Fruit fly (Drosophila melanogaster) whole organism, embryonic: ENCODE measurements around the gene Hph.

Experiments
- Abd-B ChIP-seq: fragments of 200-800 bp; sonication (Bioruptor generic); optimal IDR thresholded peaks from 2 replicates; lab custom pipeline; 2018; ENCODE audit warnings: missing biosample characterization, mild to moderate bottlenecking, missing genetic modification characterization, moderate library complexity
- Awh ChIP-seq: fragments of 200-800 bp; sonication (Bioruptor generic); IDR thresholded peaks from 2 replicates; pipeline ENCODE4, ENCODE4 v1.3.6; 2022; ENCODE audit warnings: missing biosample characterization, missing genetic modification characterization
- BEAF-32 ChIP-seq: fragments of 200-800 bp; sonication (Bioruptor generic); optimal IDR thresholded peaks from 3 replicates; lab custom pipeline; 2017; ENCODE audit warnings: missing biosample characterization, missing genetic modification characterization, mild to moderate bottlenecking, moderate library complexity, missing genetic modification reagents
- CG10979 ChIP-seq: fragments of 200-800 bp; sonication (Bioruptor generic); optimal IDR thresholded peaks from 2 replicates; lab custom pipeline; 2018; ENCODE audit warnings: missing biosample characterization, mild to moderate bottlenecking, missing genetic modification characterization, moderate library complexity
- CG12769 ChIP-seq: fragments of 200-800 bp; sonication (Bioruptor generic); optimal IDR thresholded peaks from 2 replicates; lab custom pipeline; 2019; ENCODE audit warnings: missing biosample characterization, mild to moderate bottlenecking, missing genetic modification characterization, moderate library complexity
- CG15696 ChIP-seq: fragments of 200-800 bp; sonication (Bioruptor generic); optimal IDR thresholded peaks from 2 replicates; lab custom pipeline; 2019; ENCODE audit warnings: missing biosample characterization, mild to moderate bottlenecking, missing genetic modification characterization, moderate library complexity
- CG16779 ChIP-seq: fragments of 200-800 bp; sonication (Bioruptor generic); IDR thresholded peaks from 2 replicates; pipeline ENCODE4 v1.3.6; 2022; ENCODE audit warnings: missing biosample characterization, missing genetic modification characterization
- CG1832 ChIP-seq: fragments of 200-800 bp; sonication (Bioruptor generic); optimal IDR thresholded peaks from 2 replicates; lab custom pipeline; 2017; ENCODE audit warnings: missing biosample characterization, mild to moderate bottlenecking, missing genetic modification characterization, inconsistent platforms
- CG2875 ChIP-seq: fragments of 200-800 bp; sonication (Bioruptor generic); optimal IDR thresholded peaks from 2 replicates; lab custom pipeline; 2017; ENCODE audit warnings: missing biosample characterization, mild to moderate bottlenecking, missing genetic modification characterization, missing genetic modification reagents
- CG30431 ChIP-seq: fragments of 200-800 bp; sonication (Bioruptor generic); optimal IDR thresholded peaks from 2 replicates; lab custom pipeline; 2017; ENCODE audit warnings: missing biosample characterization, missing genetic modification characterization
- CG34224 ChIP-seq: fragments of 200-800 bp; sonication (Bioruptor generic); IDR thresholded peaks from 3 replicates; pipeline ENCODE4 v1.3.6; 2022; ENCODE audit warnings: missing biosample characterization, missing genetic modification characterization; ENCODE audit not compliant: partially characterized antibody
- CG4328 ChIP-seq: fragments of 200-800 bp; sonication (Bioruptor generic); optimal IDR thresholded peaks from 3 replicates; lab custom pipeline; 2017; ENCODE audit warnings: missing biosample characterization, missing genetic modification reagents, missing genetic modification characterization
- CG4424 ChIP-seq: fragments of 200-800 bp; sonication (Bioruptor generic); optimal IDR thresholded peaks from 3 replicates; lab custom pipeline; 2016; ENCODE audit warnings: missing biosample characterization, missing genetic modification characterization
- CG4820 ChIP-seq: fragments of 200-800 bp; sonication (Bioruptor generic); optimal IDR thresholded peaks from 3 replicates; lab custom pipeline; 2016; ENCODE audit warnings: missing biosample characterization, missing genetic modification characterization
- CG5953 ChIP-seq: fragments of 200-800 bp; sonication (Bioruptor generic); IDR thresholded peaks from 2 replicates; pipeline ENCODE4 v1.3.6; 2022; ENCODE audit warnings: missing biosample characterization, missing genetic modification characterization
- CG9932 ChIP-seq: fragments of 200-800 bp; sonication (Bioruptor generic); IDR thresholded peaks from 2 replicates; pipeline ENCODE4 v1.3.6; 2022; ENCODE audit warnings: missing biosample characterization, missing genetic modification characterization
- CTCF ChIP-seq: fragments of 200-800 bp; sonication (Bioruptor generic); optimal IDR thresholded peaks from 2 replicates; lab custom pipeline; 2017; ENCODE audit warnings: missing biosample characterization, mild to moderate bottlenecking, missing genetic modification characterization, moderate library complexity
- Dll ChIP-seq: fragments of 200-800 bp; sonication (Bioruptor generic); IDR thresholded peaks from 4 replicates; pipeline ENCODE4 v1.3.6; 2022; ENCODE audit warnings: missing biosample characterization, missing genetic modification characterization; ENCODE audit not compliant: partially characterized antibody
- E2f2 ChIP-seq: fragments of 200-800 bp; sonication (Bioruptor generic); IDR thresholded peaks from 2 replicates; pipeline ENCODE4 v1.3.6; 2022; ENCODE audit warnings: missing biosample characterization, missing genetic modification characterization
- Ets65A ChIP-seq: fragments of 200-800 bp; sonication (Bioruptor generic); peaks from one replicate; lab custom pipeline; 2016; ENCODE audit warnings: missing biosample characterization, missing genetic modification characterization
- H15 ChIP-seq: fragments of 200-800 bp; sonication (Bioruptor generic); IDR thresholded peaks from 3 replicates; pipeline ENCODE4 v1.3.6; 2022; ENCODE audit warnings: missing biosample characterization, missing genetic modification characterization
- Hmr ChIP-seq: fragments of 200-800 bp; sonication (Bioruptor generic); optimal IDR thresholded peaks from 3 replicates; lab custom pipeline; 2017; ENCODE audit warnings: mild to moderate bottlenecking, missing biosample characterization, missing genetic modification reagents, missing genetic modification characterization
- Hr39 ChIP-seq: fragments of >200 bp; optimal IDR thresholded peaks from 2 replicates; lab custom pipeline; 2017
- Kr ChIP-seq: fragments of 200-800 bp; sonication (Bioruptor generic); optimal IDR thresholded peaks from 2 replicates; lab custom pipeline; 2017; ENCODE audit warnings: missing biosample characterization, mild to moderate bottlenecking, missing genetic modification characterization
- Opbp ChIP-seq: fragments of 200-800 bp; sonication (Bioruptor generic); IDR thresholded peaks from 3 replicates; pipeline ENCODE4 v1.3.6; 2022; ENCODE audit warnings: missing biosample characterization, missing genetic modification characterization; ENCODE audit not compliant: partially characterized antibody
- Sin3A ChIP-seq: fragments of >200 bp; optimal IDR thresholded peaks from 2 replicates; lab custom pipeline; 2018
- Trl ChIP-seq, 3 experiments: fragments of >200 bp in 2 of 3; fragments of 200-800 bp in 1 of 3; sonication (Bioruptor generic) in 1 of 3; optimal IDR thresholded peaks; 2 replicates in 1 of 3; 3 replicates in 2 of 3; lab custom pipeline; 2016 to 2017; ENCODE audit warnings: missing biosample characterization in 1 of 3, missing genetic modification characterization in 1 of 3
- Xbp1 ChIP-seq: fragments of 200-800 bp; sonication (Bioruptor generic); optimal IDR thresholded peaks from 3 replicates; lab custom pipeline; 2016; ENCODE audit warnings: missing biosample characterization, mild to moderate bottlenecking, missing genetic modification characterization
- chm ChIP-seq: fragments of 200-800 bp; sonication (Bioruptor generic); IDR thresholded peaks from 2 replicates; pipeline ENCODE4 v1.3.6; 2022; ENCODE audit warnings: missing biosample characterization, missing genetic modification characterization
- danr ChIP-seq: fragments of 200-800 bp; sonication (Bioruptor generic); IDR thresholded peaks from 2 replicates; pipeline ENCODE4 v1.3.6; 2022; ENCODE audit warnings: missing biosample characterization, missing genetic modification characterization
- grn ChIP-seq: fragments of 200-800 bp; sonication (Bioruptor generic); optimal IDR thresholded peaks from 3 replicates; lab custom pipeline; 2017; ENCODE audit warnings: missing biosample characterization, missing genetic modification characterization
- gro ChIP-seq: fragments of 200-800 bp; sonication (Bioruptor generic); optimal IDR thresholded peaks from 2 replicates; lab custom pipeline; 2016; ENCODE audit warnings: missing biosample characterization, missing genetic modification characterization
- jumu ChIP-seq: fragments of 200-800 bp; sonication (Bioruptor generic); optimal IDR thresholded peaks from 3 replicates; lab custom pipeline; 2016; ENCODE audit warnings: missing biosample characterization, missing genetic modification characterization
- kni ChIP-seq: fragments of 200-800 bp; sonication (Bioruptor generic); optimal IDR thresholded peaks from 3 replicates; lab custom pipeline; 2017; ENCODE audit warnings: mild to moderate bottlenecking, missing biosample characterization, missing genetic modification reagents, missing genetic modification characterization
- lab ChIP-seq: fragments of 200-800 bp; sonication (Bioruptor generic); optimal IDR thresholded peaks from 3 replicates; lab custom pipeline; 2017; ENCODE audit warnings: missing biosample characterization, missing genetic modification characterization, mild to moderate bottlenecking, moderate library complexity, missing genetic modification reagents
- lmd ChIP-seq: fragments of 200-800 bp; sonication (Bioruptor generic); IDR thresholded peaks from 2 replicates; pipeline ENCODE4 v1.3.6; 2022; ENCODE audit warnings: missing biosample characterization, missing genetic modification characterization
- nerfin-1 ChIP-seq: fragments of 200-800 bp; sonication (Bioruptor generic); optimal IDR thresholded peaks from 3 replicates; lab custom pipeline; 2019; ENCODE audit warnings: missing biosample characterization, mild to moderate bottlenecking, missing genetic modification characterization, moderate library complexity
- odd ChIP-seq: fragments of 200-800 bp; sonication (Bioruptor generic); optimal IDR thresholded peaks from 2 replicates; lab custom pipeline; 2017; ENCODE audit warnings: missing biosample characterization, mild to moderate bottlenecking, missing genetic modification characterization
- pan ChIP-seq, 4 experiments: fragments of >200 bp in 3 of 4; fragments of 200-800 bp in 1 of 4; sonication (Bioruptor generic) in 1 of 4; optimal IDR thresholded peaks in 3 of 4; IDR thresholded peaks in 1 of 4; 2 replicates each; pipeline versions ENCODE4 v1.3.6 to Lab custom; 2017 to 2022; ENCODE audit warnings: missing biosample characterization in 2 of 4, missing genetic modification characterization in 2 of 4, mixed read lengths in 1 of 4
- pros ChIP-seq: fragments of 200-800 bp; sonication (Bioruptor generic); optimal IDR thresholded peaks from 3 replicates; lab custom pipeline; 2019; ENCODE audit warnings: missing biosample characterization, mild to moderate bottlenecking, missing genetic modification characterization, moderate library complexity
- sd ChIP-seq: fragments of 200-800 bp; sonication (Bioruptor generic); optimal IDR thresholded peaks from 3 replicates; lab custom pipeline; 2018; ENCODE audit warnings: missing biosample characterization, mild to moderate bottlenecking, missing genetic modification characterization, moderate library complexity
- sens ChIP-seq: fragments of 200-800 bp; sonication (Bioruptor generic); peaks from one replicate; lab custom pipeline; 2016; ENCODE audit warnings: missing biosample characterization, missing genetic modification characterization
- sna ChIP-seq: fragments of 200-800 bp; sonication (Bioruptor generic); IDR thresholded peaks from 2 replicates; pipeline ENCODE4 v1.3.6; 2022; ENCODE audit warnings: missing biosample characterization, missing genetic modification characterization; ENCODE audit not compliant: partially characterized antibody
- unc-4 ChIP-seq: fragments of 200-800 bp; sonication (Bioruptor generic); IDR thresholded peaks from 2 replicates; pipeline ENCODE4 v1.3.6; 2022; ENCODE audit warnings: missing biosample characterization, missing genetic modification characterization; ENCODE audit not compliant: partially characterized antibody
- wdn ChIP-seq: fragments of 200-800 bp; sonication (Bioruptor generic); IDR thresholded peaks from 2 replicates; pipeline ENCODE4 v1.3.6; 2022; ENCODE audit warnings: missing biosample characterization, missing genetic modification characterization
- zen2 ChIP-seq: fragments of 200-800 bp; sonication (Bioruptor generic); IDR thresholded peaks from 3 replicates; pipeline ENCODE4 v1.3.6; 2022; ENCODE audit warnings: missing biosample characterization, missing genetic modification characterization; ENCODE audit not compliant: partially characterized antibody

Gene Hph

DNA sequence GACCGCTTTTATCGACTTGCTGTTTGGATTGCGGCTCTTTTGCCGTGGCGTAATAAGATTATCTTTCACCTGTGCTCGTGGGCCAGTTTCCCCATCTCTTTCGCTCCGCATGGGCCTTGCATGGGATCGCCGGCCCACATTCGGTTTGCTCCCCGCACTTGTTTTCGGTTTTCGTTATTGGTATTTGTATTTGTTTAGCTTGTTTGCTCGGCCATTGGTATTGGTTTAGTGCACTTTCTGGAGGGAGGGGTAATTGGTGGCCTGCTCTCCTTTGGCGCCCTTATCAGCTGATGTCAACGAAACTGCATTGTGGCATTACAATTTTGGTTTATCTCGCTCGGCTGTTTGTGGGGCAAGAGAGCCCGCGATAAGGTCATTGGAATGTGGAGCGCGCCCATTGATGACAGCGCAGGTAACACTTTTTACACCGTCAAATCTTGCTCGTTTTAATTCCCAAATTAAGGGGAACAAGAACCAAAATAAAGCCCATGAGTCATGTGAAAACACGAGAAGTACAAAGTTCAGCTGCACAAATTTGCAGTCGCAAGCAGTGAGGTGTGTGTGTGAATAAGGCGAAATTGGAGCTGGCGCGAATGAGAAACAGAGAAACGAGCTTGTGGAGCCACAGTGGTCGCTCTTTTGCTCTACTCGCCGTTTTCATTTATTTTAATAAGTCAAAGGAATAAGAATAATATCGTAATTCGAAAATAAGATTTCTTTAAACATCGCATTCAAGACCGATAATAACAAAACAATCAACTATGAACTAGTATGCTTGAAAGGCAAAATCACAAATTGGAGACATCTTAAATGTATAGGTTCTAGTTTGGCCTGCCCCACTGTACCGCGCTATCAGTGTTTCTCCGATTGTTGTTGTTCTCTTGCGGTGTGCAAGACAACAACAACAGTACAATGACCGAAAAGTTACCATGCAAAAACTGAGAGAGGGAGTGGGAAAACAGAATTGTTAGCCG is 41.2 kb upstream of the Hph start (continued):
- TF ChIP-seq pan (optimal IDR thresholded peaks at IDR 0.05; lab: Kevin White, UChicago): no peak
- TF ChIP-seq pan (GFP tag; optimal IDR thresholded peaks at IDR 0.05 in 1 of 2, IDR thresholded peaks at IDR 0.05 in 1 of 2): peak in 1 of 2 experiments; percentile 90
- TF ChIP-seq lab (GFP tag; lab: Kevin White, UChicago): peak; percentile 97
- TF ChIP-seq CG10979 (tag; lab: Kevin White, UChicago): peak; percentile 90
- peak; percentile 66 for TF ChIP-seq Hmr
- TF ChIP-seq CG30431 (GFP tag; lab: Kevin White, UChicago): peak; percentile 98
- peak; percentile 96 for TF ChIP-seq CG4328 (GFP tag; lab: Kevin White, UChicago)
- TF ChIP-seq H15 (GFP tag; lab: Robert Waterston, UW): peak; percentile 91
- peak; percentile 97 for TF ChIP-seq odd (GFP tag; lab: Kevin White, UChicago)
- TF ChIP-seq jumu (GFP tag; lab: Kevin White, UChicago): peak; percentile 97
- TF ChIP-seq zen2 (GFP tag; lab: Robert Waterston, UW): no peak
- no peak for TF ChIP-seq gro (GFP tag; lab: Kevin White, UChicago)
- TF ChIP-seq, all 482 proteins: peak for 419

DNA sequence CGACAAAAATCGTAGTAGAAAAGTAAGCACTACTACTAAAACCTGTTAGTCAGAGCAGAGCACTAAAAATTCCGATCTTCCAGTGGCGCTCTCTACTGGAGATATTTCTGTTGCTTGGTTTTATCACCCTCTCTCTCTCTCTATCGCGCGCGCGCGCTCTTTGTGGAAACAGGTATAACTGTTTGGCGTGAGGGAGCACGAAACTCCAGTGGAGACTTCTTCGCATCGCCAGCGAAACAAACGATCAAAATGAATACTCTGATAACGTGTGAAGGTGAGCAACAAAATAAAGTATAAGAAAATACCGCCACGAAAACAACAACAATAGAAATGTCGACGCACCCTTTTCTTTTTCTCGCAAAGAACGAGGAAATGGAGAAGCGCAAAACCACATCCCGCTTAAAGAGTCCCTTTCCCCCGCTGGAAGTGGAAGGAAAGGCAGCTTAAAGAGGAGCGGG is 40.5 kb upstream of the Hph start:
- TF ChIP-seq sens (GFP tag; lab: Kevin White, UChicago) (no peak), CG16779 (GFP tag; lab: Robert Waterston, UW) (no peak), CTCF (GFP tag; lab: Kevin White, UChicago) (peak; percentile 89), Ets65A (GFP tag; lab: Kevin White, UChicago) (no peak), Abd-B (GFP tag; lab: Kevin White, UChicago) (no peak), pros (GFP tag; lab: Kevin White, UChicago) (peak; percentile 79), Hr39 (peak; percentile 3), nerfin-1 (tag; lab: Kevin White, UChicago) (peak; percentile 76), zen2 (GFP tag; lab: Robert Waterston, UW) (peak; percentile 58), BEAF-32 (GFP tag; lab: Kevin White, UChicago) (peak; percentile 29), CG1832 (GFP tag; lab: Kevin White, UChicago) (peak; percentile 71), Dll (0 out of 4 replicates have a peak, but pooled peaks have one; percentile 16), E2f2 (GFP tag; lab: Robert Waterston, UW) (no peak), CG9932 (GFP tag; lab: Robert Waterston, UW) (no peak), CG5953 (GFP tag; lab: Robert Waterston, UW) (no peak), CG12769 (tag; lab: Kevin White, UChicago) (peak; percentile 6), CG4424 (GFP tag; lab: Kevin White, UChicago) (peak; percentile 89), kni (GFP tag; lab: Kevin White, UChicago) (peak; percentile 11), Trl (optimal IDR thresholded peaks at IDR 0.05; lab: Kevin White, UChicago) (peak; percentile 81 to 91), Trl (GFP tag; optimal IDR thresholded peaks at IDR 0.05; lab: Kevin White, UChicago) (no peak), CG4820 (no peak), Kr (GFP tag; lab: Kevin White, UChicago) (peak; percentile 16), CG15696 (tag; lab: Kevin White, UChicago) (no peak), Sin3A (lab: Kevin White, UChicago) (no peak), chm (GFP tag; lab: Robert Waterston, UW) (peak; percentile 25; the same call in 1 of the 2 replicates), danr (GFP tag; lab: Robert Waterston, UW) (no peak), sna (0 out of 2 replicates have a peak, but pooled peaks have one; percentile 39), CG34224 (GFP tag; lab: Robert Waterston, UW) (peak; percentile 40; the same call in 1 of the 3 replicates), Opbp (GFP tag; lab: Robert Waterston, UW) (0 out of 3 replicates have a peak, but pooled peaks have one; percentile 30), wdn (GFP tag; lab: Robert Waterston, UW) (no peak), CG2875 (no peak), grn (GFP tag; lab: Kevin White, UChicago) (peak; percentile 55), unc-4 (peak; percentile 41; the same call in 1 of the 2 replicates), lmd (no peak), Xbp1 (GFP tag; lab: Kevin White, UChicago) (no peak), sd (tag; lab: Kevin White, UChicago) (peak; percentile 99), Awh (GFP tag; lab: Robert Waterston, UW) (no peak)
